Worm (Caenorhabditis elegans) whole organism, early embryonic: ENCODE results near the gene srh-247.
"Not testable (repeated sequence)": the region's sequence is repeated elsewhere in the genome, so short reads cannot be mapped to it uniquely, and the experiment has no call there.

Experiments
- B0310.2 ChIP-seq: sonication (generic microtip); optimal IDR thresholded peaks from 2 replicates; lab custom pipeline; 2016; ENCODE audit warnings: mild to moderate bottlenecking, missing genetic modification characterization, missing compliant biosample characterization
- F13C5.2 ChIP-seq: sonication (generic microtip); optimal IDR thresholded peaks from 2 replicates; lab custom pipeline; 2017; ENCODE audit warnings: mild to moderate bottlenecking, missing genetic modification characterization, inconsistent platforms, missing compliant biosample characterization
- aly-1 ChIP-seq: sonication (generic microtip); optimal IDR thresholded peaks from 2 replicates; lab custom pipeline; 2016; ENCODE audit warnings: missing genetic modification characterization, missing compliant biosample characterization
- ama-1 ChIP-seq: fragments of 150-350 bp; optimal IDR thresholded peaks from 2 replicates; lab custom pipeline; 2014
- ceh-13 ChIP-seq: fragments of 200-800 bp; sonication (Bioruptor generic); optimal IDR thresholded peaks from 2 replicates; lab custom pipeline; 2018; ENCODE audit warnings: mild to moderate bottlenecking, missing genetic modification characterization, missing compliant biosample characterization
- ceh-36 ChIP-seq: sonication (generic microtip); optimal IDR thresholded peaks from 2 replicates; lab custom pipeline; 2016; ENCODE audit warnings: missing genetic modification characterization, inconsistent platforms, missing compliant biosample characterization
- ets-7 ChIP-seq: sonication (generic microtip); optimal IDR thresholded peaks from 2 replicates; lab custom pipeline; 2016; ENCODE audit warnings: missing genotype, missing genetic modification characterization, missing compliant biosample characterization
- flt-1 ChIP-seq: fragments of 200-800 bp; sonication (Bioruptor generic); IDR thresholded peaks from 2 replicates; pipeline ENCODE4 v1.3.6; 2022; ENCODE audit warnings: missing genetic modification characterization, missing compliant biosample characterization
- hmbx-1 ChIP-seq: sonication (generic microtip); optimal IDR thresholded peaks from 2 replicates; lab custom pipeline; 2016; ENCODE audit warnings: mild to moderate bottlenecking, missing genetic modification characterization, missing compliant biosample characterization
- hmg-4 ChIP-seq: fragments of 200-800 bp; sonication (Bioruptor generic); optimal IDR thresholded peaks from 2 replicates; lab custom pipeline; 2018; ENCODE audit warnings: mild to moderate bottlenecking, missing genetic modification characterization, missing compliant biosample characterization
- hnd-1 ChIP-seq: sonication (generic microtip); optimal IDR thresholded peaks from 2 replicates; lab custom pipeline; 2016; ENCODE audit warnings: missing genetic modification characterization, missing compliant biosample characterization
- pes-1 ChIP-seq: fragments of 200-800 bp; sonication (Bioruptor generic); IDR thresholded peaks from 2 replicates; pipeline ENCODE4 v1.3.6; 2022; ENCODE audit warnings: missing genetic modification reagents, missing genetic modification characterization, missing compliant biosample characterization
- scrt-1 ChIP-seq: fragments of 200-800 bp; sonication (Bioruptor generic); IDR thresholded peaks from 2 replicates; pipeline ENCODE4 v1.3.6; 2022; ENCODE audit warnings: missing genetic modification characterization, missing compliant biosample characterization
- sea-1 ChIP-seq: fragments of 200-800 bp; sonication (Bioruptor generic); conservative IDR thresholded peaks from 2 replicates; pipeline ENCODE4 v1.3.6; 2022; ENCODE audit warnings: missing genetic modification characterization, missing compliant biosample characterization
- tbx-11 ChIP-seq: fragments of 200-800 bp; sonication (Bioruptor generic); IDR thresholded peaks from 2 replicates; pipeline ENCODE4 v1.3.6; 2022; ENCODE audit warnings: missing genetic modification characterization, missing compliant biosample characterization
- tbx-37 ChIP-seq: fragments of 200-800 bp; sonication (Bioruptor generic); conservative IDR thresholded peaks from 2 replicates; pipeline ENCODE4 v1.3.6; 2022; ENCODE audit warnings: missing genetic modification reagents, missing genetic modification characterization, missing compliant biosample characterization
- tra-4 ChIP-seq: sonication (generic microtip); optimal IDR thresholded peaks from 2 replicates; lab custom pipeline; 2017; ENCODE audit warnings: missing genetic modification characterization, missing compliant biosample characterization

srh-247 gene

DNA sequence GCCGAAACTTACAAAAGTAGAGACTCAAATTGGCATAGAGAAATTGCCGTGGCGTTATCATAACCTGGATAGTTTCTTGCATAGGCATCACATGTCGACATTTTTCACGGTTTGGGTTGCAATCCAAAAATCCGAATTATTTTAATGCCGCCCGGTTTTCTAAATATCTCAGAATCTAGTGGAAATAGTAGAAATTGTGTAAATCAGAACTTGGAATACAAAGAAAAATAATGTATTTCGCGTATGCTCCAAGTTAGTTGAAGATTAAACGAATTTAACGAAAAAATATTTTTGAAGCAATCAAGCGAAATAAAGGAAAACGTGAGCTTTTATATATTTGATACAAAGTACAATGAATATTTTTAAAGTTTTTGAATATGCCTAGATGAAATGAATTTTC, 26.9 kb upstream of the srh-247 start, which contains the start of gene srw-144:
TSS of gene srw-144 (minus strand) at position 101 of the 400 bp plus-strand sequence.
- TF ChIP-seq tra-4 (tag; lab: Kevin White, UChicago) (no peak), flt-1 (GFP tag; lab: Robert Waterston, UW) (no peak), tbx-11 (no peak), B0310.2 (tag; lab: Kevin White, UChicago) (no peak), ceh-13 (GFP tag; lab: Kevin White, UChicago) (no peak), F13C5.2 (no peak), hmbx-1 (no peak), hnd-1 (no peak), sea-1 (GFP tag; lab: Robert Waterston, UW) (no peak), pes-1 (GFP tag; lab: Robert Waterston, UW) (no peak), aly-1 (tag; lab: Kevin White, UChicago) (no peak)

DNA sequence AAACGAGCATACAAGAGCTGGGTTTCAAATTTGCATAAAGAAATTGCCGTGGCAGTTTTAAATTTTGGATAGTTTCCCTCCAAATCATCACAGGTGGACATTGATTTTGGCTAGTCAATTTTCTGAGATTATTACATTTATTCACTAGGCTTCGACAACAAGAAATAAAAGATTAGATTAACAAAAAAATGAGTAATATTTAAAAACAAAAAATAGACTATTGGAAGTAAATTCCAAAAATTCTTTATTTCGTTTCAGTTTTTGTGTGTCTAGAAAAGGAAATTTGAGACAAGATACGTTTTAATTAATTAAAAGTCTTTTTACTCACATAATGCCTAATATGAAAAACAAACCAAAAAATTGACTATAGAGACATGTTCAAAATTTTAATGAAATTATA, 24.2 kb upstream of the srh-247 start, which contains the start of gene srw-142:
TSS of gene srw-142 (minus strand) at position 101 of the 400 bp plus-strand sequence.
- no peak for TF ChIP-seq ets-7 (tag; lab: Kevin White, UChicago)
- TF ChIP-seq sea-1 (GFP tag; lab: Robert Waterston, UW): no peak
- no peak for TF ChIP-seq hmg-4
- no peak for TF ChIP-seq ceh-13 (GFP tag; lab: Kevin White, UChicago)
- TF ChIP-seq tbx-11: no peak
- no peak for TF ChIP-seq F13C5.2
- no peak for TF ChIP-seq B0310.2 (tag; lab: Kevin White, UChicago)
- TF ChIP-seq tbx-37 (GFP tag; lab: Robert Waterston, UW): no peak
- TF ChIP-seq hmbx-1: no peak
- TF ChIP-seq flt-1 (GFP tag; lab: Robert Waterston, UW): no peak
- no peak for TF ChIP-seq scrt-1 (GFP tag; lab: Robert Waterston, UW)
- TF ChIP-seq hnd-1: no peak
- TF ChIP-seq ama-1: no peak
- TF ChIP-seq tra-4 (tag; lab: Kevin White, UChicago): no peak
- TF ChIP-seq ceh-36 (tag; lab: Kevin White, UChicago): no peak
- no peak for TF ChIP-seq aly-1 (tag; lab: Kevin White, UChicago)
- TF ChIP-seq pes-1 (GFP tag; lab: Robert Waterston, UW): no peak

DNA sequence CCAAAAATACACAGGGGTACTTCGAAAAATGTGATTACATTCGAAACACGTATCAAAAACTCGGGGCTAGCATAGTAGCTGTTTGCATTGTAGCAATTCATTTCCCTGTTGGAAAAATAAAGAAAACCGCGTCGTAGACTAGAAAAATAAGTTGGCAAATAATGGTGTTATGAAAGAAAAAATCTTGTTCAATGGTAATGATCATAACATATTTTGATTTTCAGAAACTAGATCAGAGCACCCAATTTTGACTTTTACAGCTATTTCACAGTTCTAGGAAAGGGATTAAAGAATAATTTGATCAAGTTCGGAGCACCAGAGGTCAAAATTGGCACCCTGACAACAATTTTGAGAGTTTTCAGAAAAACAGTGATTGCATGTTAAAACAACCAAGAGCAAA, 21.4 kb upstream of the srh-247 start, which contains the start of gene srh-248:
TSS of gene srh-248 (minus strand) at position 101 of the 400 bp plus-strand sequence.
- not testable (repeated sequence) for TF ChIP-seq scrt-1 (GFP tag; lab: Robert Waterston, UW); flt-1 (GFP tag; lab: Robert Waterston, UW); hmbx-1

DNA sequence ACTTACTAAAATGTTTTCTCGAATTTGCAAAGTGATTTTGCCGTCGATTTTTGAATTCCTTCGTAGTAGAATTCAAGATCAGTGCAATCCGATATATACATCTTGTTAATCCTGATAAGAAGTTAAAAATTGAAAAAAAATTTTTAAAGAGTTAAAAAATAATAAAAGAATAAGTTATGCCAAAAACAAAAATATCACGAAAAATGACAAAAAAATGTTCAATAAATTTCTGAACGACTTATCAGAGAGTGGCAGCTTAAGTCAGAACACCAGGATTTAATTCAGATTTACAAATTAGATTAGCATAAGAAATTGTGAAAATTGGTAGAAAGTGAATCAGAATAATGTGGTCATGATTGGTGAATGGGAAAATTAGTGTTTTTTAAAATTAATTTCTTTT, 18.1 kb upstream of the srh-247 start, which contains the start of gene srw-122:
TSS of gene srw-122 (minus strand) at position 101 of the 400 bp plus-strand sequence.
- not testable (repeated sequence) for TF ChIP-seq ceh-36 (tag; lab: Kevin White, UChicago); scrt-1 (GFP tag; lab: Robert Waterston, UW); tra-4 (tag; lab: Kevin White, UChicago)

ce11 chrV:2945602-2946001, 11.6 kb upstream of the srh-247 start, which contains the start of gene srh-87:
srh-87 (minus strand) TSS chrV:2945702.
- TF ChIP-seq tbx-11 (no peak), ets-7 (tag; lab: Kevin White, UChicago) (no peak)

DNA sequence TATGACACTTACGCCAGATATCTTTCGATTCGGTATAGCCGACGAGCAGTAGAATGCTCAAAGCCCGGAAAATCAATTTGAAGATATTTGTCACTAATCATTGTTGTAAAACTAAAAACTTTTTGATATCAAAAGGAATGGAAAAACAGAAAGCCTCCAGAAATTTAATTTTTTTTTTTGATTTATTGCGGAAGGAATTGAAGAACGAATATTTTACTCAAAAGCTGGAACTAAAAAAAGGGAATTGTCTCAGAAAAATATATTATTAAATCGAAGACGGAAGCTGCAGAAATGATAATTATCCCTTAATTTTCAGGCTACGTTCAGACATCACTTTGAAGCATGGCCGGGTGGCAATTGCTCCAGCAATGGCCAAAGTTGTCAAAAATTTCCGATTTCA, 9.9 kb upstream of the srh-247 start, which contains the start of gene srw-137:
TSS of gene srw-137 (minus strand) at position 101 of the 400 bp plus-strand sequence.
- TF ChIP-seq aly-1 (tag; lab: Kevin White, UChicago) (no peak), hmg-4 (no peak), F13C5.2 (no peak), B0310.2 (tag; lab: Kevin White, UChicago) (no peak), ceh-36 (tag; lab: Kevin White, UChicago) (no peak), hmbx-1 (no peak), flt-1 (GFP tag; lab: Robert Waterston, UW) (no peak), tbx-11 (no peak), tbx-37 (GFP tag; lab: Robert Waterston, UW) (no peak), pes-1 (GFP tag; lab: Robert Waterston, UW) (no peak), ceh-13 (GFP tag; lab: Kevin White, UChicago) (no peak), scrt-1 (GFP tag; lab: Robert Waterston, UW) (no peak), hnd-1 (no peak)

DNA sequence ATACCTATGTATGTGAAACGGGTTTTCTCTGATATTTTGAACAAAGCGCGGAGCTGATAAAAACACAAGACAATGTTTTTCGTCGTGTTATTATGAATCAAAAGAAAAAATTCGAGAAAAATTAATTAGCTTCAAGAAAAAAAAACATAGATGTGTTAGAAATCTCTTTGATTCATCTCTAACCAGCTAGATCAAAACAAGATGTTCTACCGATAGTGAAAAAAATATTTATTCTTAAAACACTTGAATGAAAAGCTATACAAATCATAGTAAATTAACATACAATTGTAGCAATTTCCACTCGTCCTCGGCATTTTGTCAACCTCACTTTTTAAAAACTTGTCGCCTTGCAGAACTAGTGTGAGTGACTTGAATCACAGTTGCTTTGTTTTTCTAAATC, 8.3 kb upstream of the srh-247 start:
- TF ChIP-seq tra-4 (tag; lab: Kevin White, UChicago): no peak
- TF ChIP-seq hmbx-1: no peak
- TF ChIP-seq hmg-4: no peak
- no peak for TF ChIP-seq B0310.2 (tag; lab: Kevin White, UChicago)
- no peak for TF ChIP-seq flt-1 (GFP tag; lab: Robert Waterston, UW)
- no peak for TF ChIP-seq pes-1 (GFP tag; lab: Robert Waterston, UW)
- TF ChIP-seq tbx-11: no peak
- no peak for TF ChIP-seq aly-1 (tag; lab: Kevin White, UChicago)
- no peak for TF ChIP-seq ceh-36 (tag; lab: Kevin White, UChicago)
- no peak for TF ChIP-seq hnd-1

- no peak for TF ChIP-seq sea-1 (GFP tag; lab: Robert Waterston, UW)
- TF ChIP-seq tbx-37 (GFP tag; lab: Robert Waterston, UW): no peak
- TF ChIP-seq F13C5.2: no peak
- no peak for TF ChIP-seq hmbx-1
Observed at ce11 chrV:2941405-2941804, 7.4 kb upstream of the srh-247 start, which contains the start of gene srw-143. srw-143 (minus strand) TSS chrV:2941505.
